Fruit fly (Drosophila melanogaster) whole organism, embryonic: Measurements from ENCODE around the gene RpL37A.

Experiments used
- Aef1 ChIP-seq: fragments of 200-800 bp; sonication (Bioruptor generic); IDR thresholded peaks from 3 replicates; pipeline ENCODE4 v1.3.6; 2022; ENCODE audit warnings: missing biosample characterization, missing genetic modification characterization
- C15 ChIP-seq: fragments of 200-800 bp; sonication (Bioruptor generic); IDR thresholded peaks from 3 replicates; pipeline ENCODE4 v1.3.6; 2022; ENCODE audit warnings: missing biosample characterization, missing genetic modification characterization
- CG10209 ChIP-seq: fragments of 200-800 bp; sonication (Bioruptor generic); optimal IDR thresholded peaks from 3 replicates; lab custom pipeline; 2017; ENCODE audit warnings: missing biosample characterization, mild to moderate bottlenecking, missing genetic modification characterization, missing genetic modification reagents
- CG10959 ChIP-seq: fragments of 200-800 bp; sonication (Bioruptor generic); IDR thresholded peaks from 2 replicates; pipeline ENCODE4 v1.3.6; 2022; ENCODE audit warnings: missing biosample characterization, missing genetic modification characterization
- CG11085 ChIP-seq: fragments of 200-800 bp; sonication (Bioruptor generic); IDR thresholded peaks from 2 replicates; pipeline ENCODE4 v1.3.6; 2022; ENCODE audit warnings: missing biosample characterization, missing genetic modification characterization
- CG11504 ChIP-seq: fragments of 200-800 bp; sonication (Bioruptor generic); optimal IDR thresholded peaks from 3 replicates; lab custom pipeline; 2019; ENCODE audit warnings: missing biosample characterization, mild to moderate bottlenecking, missing genetic modification characterization, moderate library complexity
- CG12219 ChIP-seq: fragments of 200-800 bp; sonication (Bioruptor generic); optimal IDR thresholded peaks from 3 replicates; lab custom pipeline; 2018; ENCODE audit warnings: missing biosample characterization, mild to moderate bottlenecking, missing genetic modification characterization
- CG1603 ChIP-seq: fragments of 200-800 bp; sonication (Bioruptor generic); optimal IDR thresholded peaks from 2 replicates; lab custom pipeline; 2019; ENCODE audit warnings: missing biosample characterization, mild to moderate bottlenecking, missing genetic modification characterization, moderate library complexity
- CG17912 ChIP-seq: fragments of 200-800 bp; sonication (Bioruptor generic); optimal IDR thresholded peaks from 2 replicates; lab custom pipeline; 2018; ENCODE audit warnings: missing biosample characterization, mild to moderate bottlenecking, missing genetic modification characterization
- CG18262 ChIP-seq: fragments of 200-800 bp; optimal IDR thresholded peaks from 3 replicates; lab custom pipeline; 2019; ENCODE audit warnings: missing biosample characterization, mild to moderate bottlenecking, missing genetic modification characterization, moderate library complexity
- CG18599 ChIP-seq: fragments of 200-800 bp; sonication (Bioruptor generic); optimal IDR thresholded peaks from 3 replicates; lab custom pipeline; 2017; ENCODE audit warnings: missing biosample characterization, missing genetic modification characterization, mild to moderate bottlenecking, moderate library complexity, missing genetic modification reagents
- CG2120 ChIP-seq: fragments of 200-800 bp; sonication (Bioruptor generic); optimal IDR thresholded peaks from 3 replicates; lab custom pipeline; 2016; ENCODE audit warnings: missing biosample characterization, missing genetic modification characterization
- CG2202 ChIP-seq: fragments of 200-800 bp; sonication (Bioruptor generic); optimal IDR thresholded peaks from 2 replicates; lab custom pipeline; 2018; ENCODE audit warnings: missing biosample characterization, mild to moderate bottlenecking, missing genetic modification characterization
- CG2678 ChIP-seq: fragments of 200-800 bp; sonication (Bioruptor generic); optimal IDR thresholded peaks from 3 replicates; lab custom pipeline; 2019; ENCODE audit warnings: missing biosample characterization, mild to moderate bottlenecking, missing genetic modification characterization, moderate library complexity
- CG30403 ChIP-seq: fragments of 200-800 bp; sonication (Bioruptor generic); optimal IDR thresholded peaks from 3 replicates; lab custom pipeline; 2016; ENCODE audit warnings: missing biosample characterization, missing genetic modification characterization
- CG3281 ChIP-seq: fragments of 200-800 bp; sonication (Bioruptor generic); optimal IDR thresholded peaks from 3 replicates; lab custom pipeline; 2017; ENCODE audit warnings: missing biosample characterization, mild to moderate bottlenecking, missing genetic modification characterization
- CG33213 ChIP-seq: fragments of 200-800 bp; sonication (Bioruptor generic); optimal IDR thresholded peaks from 3 replicates; lab custom pipeline; 2016; ENCODE audit warnings: missing biosample characterization, missing genetic modification characterization
- CG3726 ChIP-seq: fragments of 200-800 bp; sonication (Bioruptor generic); IDR thresholded peaks from 3 replicates; pipeline ENCODE4, ENCODE4 v1.3.6; 2022; ENCODE audit warnings: missing biosample characterization, missing genetic modification characterization
- CG4360 ChIP-seq: fragments of 200-800 bp; sonication (Bioruptor generic); IDR thresholded peaks from 2 replicates; pipeline ENCODE4 v1.3.6; 2022; ENCODE audit warnings: missing biosample characterization, missing genetic modification characterization
- CG6765 ChIP-seq: fragments of 200-800 bp; sonication (Bioruptor generic); optimal IDR thresholded peaks from 3 replicates; lab custom pipeline; 2017; ENCODE audit warnings: missing biosample characterization, mild to moderate bottlenecking, missing genetic modification characterization
- CG8281 ChIP-seq: fragments of 200-800 bp; sonication (Bioruptor generic); optimal IDR thresholded peaks from 2 replicates; lab custom pipeline; 2018; ENCODE audit warnings: missing biosample characterization, mild to moderate bottlenecking, missing genetic modification characterization, moderate library complexity
- CG8290 ChIP-seq, 3 experiments: fragments of 200-800 bp; sonication (Bioruptor generic); optimal IDR thresholded peaks; 2 replicates each; lab custom pipeline; 2016 to 2019; ENCODE audit warnings: missing biosample characterization in 3 of 3, missing genetic modification characterization in 3 of 3, mild to moderate bottlenecking in 2 of 3, moderate library complexity in 1 of 3
- CG9437 ChIP-seq: fragments of 200-800 bp; sonication (Bioruptor generic); optimal IDR thresholded peaks from 2 replicates; lab custom pipeline; 2018; ENCODE audit warnings: missing biosample characterization, mild to moderate bottlenecking, missing genetic modification characterization
- CG9609 ChIP-seq: fragments of 200-800 bp; sonication (Bioruptor generic); optimal IDR thresholded peaks from 3 replicates; lab custom pipeline; 2016; ENCODE audit warnings: missing biosample characterization, missing genetic modification characterization
- D ChIP-seq, 2 experiments: fragments of 200-800 bp in 1 of 2; fragments of >200 bp in 1 of 2; sonication (Bioruptor generic) in 1 of 2; optimal IDR thresholded peaks; 2 replicates in 1 of 2; 3 replicates in 1 of 2; lab custom pipeline; 2017; ENCODE audit warnings: mild to moderate bottlenecking in 1 of 2, missing biosample characterization in 1 of 2, missing genetic modification characterization in 1 of 2, missing genetic modification reagents in 1 of 2
- Deaf1 ChIP-seq: fragments of 200-800 bp; optimal IDR thresholded peaks from 3 replicates; lab custom pipeline; 2019; ENCODE audit warnings: missing biosample characterization, mild to moderate bottlenecking, missing genetic modification characterization, moderate library complexity
- Dfd ChIP-seq, 2 experiments: fragments of >200 bp; optimal IDR thresholded peaks; 2 replicates each; lab custom pipeline; 2017; ENCODE audit warnings: missing biosample characterization in 2 of 2, missing genetic modification characterization in 2 of 2
- Gsc ChIP-seq: fragments of 200-800 bp; sonication (Bioruptor generic); IDR thresholded peaks from 2 replicates; pipeline ENCODE4 v1.3.6; 2022; ENCODE audit warnings: missing biosample characterization, missing genetic modification characterization
- H2.0 ChIP-seq: fragments of 200-800 bp; sonication (Bioruptor generic); IDR thresholded peaks from 2 replicates; pipeline ENCODE4 v1.3.6; 2022; ENCODE audit warnings: missing biosample characterization, missing genetic modification characterization
- Hr51 ChIP-seq, 2 experiments: fragments of 200-800 bp; sonication (Bioruptor generic); optimal IDR thresholded peaks; 2 replicates in 1 of 2; 3 replicates in 1 of 2; lab custom pipeline; 2016 to 2018; ENCODE audit warnings: missing biosample characterization in 2 of 2, missing genetic modification characterization in 2 of 2, mild to moderate bottlenecking in 1 of 2, moderate library complexity in 1 of 2
- Hr78 ChIP-seq, 2 experiments: fragments of 200-800 bp in 1 of 2; fragments of >200 bp in 1 of 2; sonication (Bioruptor generic) in 1 of 2; optimal IDR thresholded peaks; 2 replicates each; lab custom pipeline; 2017 to 2019; ENCODE audit warnings: missing biosample characterization in 2 of 2, missing genetic modification characterization in 2 of 2, mild to moderate bottlenecking in 1 of 2, moderate library complexity in 1 of 2
- MESR4 ChIP-seq: fragments of 200-800 bp; sonication (Bioruptor generic); optimal IDR thresholded peaks from 2 replicates; lab custom pipeline; 2018; ENCODE audit warnings: missing biosample characterization, mild to moderate bottlenecking, missing genetic modification characterization, moderate library complexity
- Oli ChIP-seq: fragments of 200-800 bp; sonication (Bioruptor generic); optimal IDR thresholded peaks from 2 replicates; lab custom pipeline; 2018; ENCODE audit warnings: missing biosample characterization, mild to moderate bottlenecking, missing genetic modification characterization, moderate library complexity
- PHDP ChIP-seq: fragments of 200-800 bp; sonication (Bioruptor generic); optimal IDR thresholded peaks from 3 replicates; lab custom pipeline; 2018; ENCODE audit warnings: missing biosample characterization, mild to moderate bottlenecking, missing genetic modification characterization, moderate library complexity
- Xbp1 ChIP-seq: fragments of 200-800 bp; sonication (Bioruptor generic); optimal IDR thresholded peaks from 3 replicates; lab custom pipeline; 2016; ENCODE audit warnings: missing biosample characterization, mild to moderate bottlenecking, missing genetic modification characterization
- abd-A ChIP-seq: fragments of 200-800 bp; sonication (Bioruptor generic); optimal IDR thresholded peaks from 3 replicates; lab custom pipeline; 2019; ENCODE audit warnings: missing biosample characterization, mild to moderate bottlenecking, missing genetic modification characterization, moderate library complexity
- crp ChIP-seq, 2 experiments: fragments of 200-800 bp; sonication (Bioruptor generic); optimal IDR thresholded peaks; 2 replicates in 1 of 2; 3 replicates in 1 of 2; lab custom pipeline; 2017; ENCODE audit warnings: missing biosample characterization in 2 of 2, missing genetic modification characterization in 2 of 2, mild to moderate bottlenecking in 1 of 2, moderate library complexity in 1 of 2
- gem ChIP-seq: fragments of 200-800 bp; sonication (Bioruptor generic); optimal IDR thresholded peaks from 2 replicates; lab custom pipeline; 2019; ENCODE audit warnings: missing biosample characterization, mild to moderate bottlenecking, missing genetic modification characterization, moderate library complexity
- gsb ChIP-seq: fragments of 200-800 bp; sonication (Bioruptor generic); IDR thresholded peaks from 2 replicates; pipeline ENCODE4 v1.3.6; 2022; ENCODE audit warnings: missing biosample characterization, missing genetic modification characterization
- gsb-n ChIP-seq: fragments of 200-800 bp; sonication (Bioruptor generic); optimal IDR thresholded peaks from 3 replicates; lab custom pipeline; 2018; ENCODE audit warnings: missing biosample characterization, mild to moderate bottlenecking, missing genetic modification characterization
- jing ChIP-seq: fragments of 200-800 bp; sonication (Bioruptor generic); optimal IDR thresholded peaks from 2 replicates; lab custom pipeline; 2018; ENCODE audit warnings: missing biosample characterization, mild to moderate bottlenecking, missing genetic modification characterization
- nau ChIP-seq: fragments of 200-800 bp; sonication (Bioruptor generic); optimal IDR thresholded peaks from 3 replicates; lab custom pipeline; 2017; ENCODE audit warnings: missing biosample characterization, mild to moderate bottlenecking, missing genetic modification characterization, missing genetic modification reagents
- pfk ChIP-seq: fragments of 200-800 bp; sonication (Bioruptor generic); optimal IDR thresholded peaks from 2 replicates; lab custom pipeline; 2018; ENCODE audit warnings: missing biosample characterization, mild to moderate bottlenecking, missing genetic modification characterization, moderate library complexity
- ranshi ChIP-seq: fragments of 200-800 bp; sonication (Bioruptor generic); IDR thresholded peaks from 2 replicates; pipeline ENCODE4 v1.3.6; 2022; ENCODE audit warnings: missing biosample characterization, missing genetic modification characterization
- schlank ChIP-seq: fragments of 200-800 bp; sonication (Bioruptor generic); optimal IDR thresholded peaks from 2 replicates; lab custom pipeline; 2018; ENCODE audit warnings: missing biosample characterization, mild to moderate bottlenecking, missing genetic modification characterization
- sens ChIP-seq: fragments of 200-800 bp; sonication (Bioruptor generic); peaks from one replicate; lab custom pipeline; 2016; ENCODE audit warnings: missing biosample characterization, missing genetic modification characterization
- stwl ChIP-seq: fragments of 200-800 bp; sonication (Bioruptor generic); optimal IDR thresholded peaks from 3 replicates; lab custom pipeline; 2018; ENCODE audit warnings: missing biosample characterization, mild to moderate bottlenecking, missing genetic modification characterization, moderate library complexity
- wek ChIP-seq: fragments of 200-800 bp; sonication (Bioruptor generic); optimal IDR thresholded peaks from 3 replicates; lab custom pipeline; 2018; ENCODE audit warnings: missing biosample characterization, mild to moderate bottlenecking, missing genetic modification characterization, moderate library complexity

The RpL37A gene

DNA sequence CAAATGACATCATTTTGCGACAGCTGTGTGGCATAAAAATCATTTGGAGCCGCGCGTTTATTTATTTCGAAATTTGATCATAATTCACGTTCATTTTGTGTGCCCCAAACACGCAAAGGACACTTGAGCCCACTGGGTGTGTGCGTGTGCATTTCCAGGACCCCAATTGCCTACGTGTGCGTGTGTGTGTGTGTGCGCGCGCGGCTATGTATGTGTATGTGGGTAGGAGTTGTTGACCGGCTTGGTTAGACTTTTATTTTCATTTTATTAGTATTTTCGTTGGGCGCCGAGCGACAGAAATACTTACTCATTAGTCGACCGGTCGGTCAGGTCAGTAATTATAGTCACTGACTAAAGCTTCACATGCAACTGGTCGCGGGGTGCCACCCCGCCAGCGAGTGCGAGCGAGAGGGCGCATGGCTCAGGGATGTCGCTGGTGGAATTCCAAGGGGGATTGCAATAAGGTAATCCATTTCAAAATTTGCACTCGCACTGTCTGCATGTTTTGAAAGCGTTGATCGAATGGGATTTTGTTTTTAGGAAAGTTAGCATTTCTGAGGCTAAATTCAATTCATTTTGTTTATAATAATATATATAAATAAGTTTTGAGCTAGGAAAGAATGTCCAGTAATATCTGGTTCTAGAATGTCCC lies 27.1 kb upstream of the RpL37A start (continued):
- TF ChIP-seq CG8290 (GFP tag; optimal IDR thresholded peaks at IDR 0.05; lab: Kevin White, UChicago) (no peak), CG8290 (tag; optimal IDR thresholded peaks at IDR 0.05; lab: Kevin White, UChicago) (peak in 1 of 2 experiments; percentile 73), C15 (no peak), CG3281 (GFP tag; lab: Kevin White, UChicago) (peak; percentile 40), Oli (tag; lab: Kevin White, UChicago) (peak; percentile 53), CG33213 (GFP tag; lab: Kevin White, UChicago) (no peak), CG18262 (tag; lab: Kevin White, UChicago) (peak; percentile 39), CG11504 (peak; percentile 49), gsb-n (tag; lab: Kevin White, UChicago) (peak; percentile 20), nau (GFP tag; lab: Kevin White, UChicago) (no peak), Hr78 (GFP tag; optimal IDR thresholded peaks at IDR 0.05; lab: Kevin White, UChicago) (no peak), MESR4 (GFP tag; lab: Kevin White, UChicago) (no peak), CG12219 (GFP tag; lab: Kevin White, UChicago) (no peak), CG10209 (GFP tag; lab: Kevin White, UChicago) (peak; percentile 53), CG2678 (tag; lab: Kevin White, UChicago) (peak; percentile 55), CG17912 (no peak), D (optimal IDR thresholded peaks at IDR 0.05; lab: Kevin White, UChicago) (no peak), D (GFP tag; optimal IDR thresholded peaks at IDR 0.05; lab: Kevin White, UChicago) (peak; percentile 46), Aef1 (GFP tag; lab: Robert Waterston, UW) (peak; percentile 25; the same call in 1 of the 3 replicates), CG11085 (GFP tag; lab: Robert Waterston, UW) (no peak), sens (peak; percentile 47), CG1603 (peak; percentile 25), CG10959 (GFP tag; lab: Robert Waterston, UW) (no peak), CG2120 (GFP tag; lab: Kevin White, UChicago) (peak; percentile 53), pfk (GFP tag; lab: Kevin White, UChicago) (no peak), Gsc (GFP tag; lab: Robert Waterston, UW) (no peak), CG9609 (GFP tag; lab: Kevin White, UChicago) (no peak), CG9437 (no peak), Deaf1 (tag; lab: Kevin White, UChicago) (no peak), jing (GFP tag; lab: Kevin White, UChicago) (no peak), Hr51 (GFP tag; optimal IDR thresholded peaks at IDR 0.05; lab: Kevin White, UChicago) (peak in 1 of 2 experiments; percentile 45), H2.0 (GFP tag; lab: Robert Waterston, UW) (0 out of 2 replicates have a peak, but pooled peaks have one; percentile 23), abd-A (tag; lab: Kevin White, UChicago) (peak; percentile 50), stwl (tag; lab: Kevin White, UChicago) (no peak), gem (tag; lab: Kevin White, UChicago) (peak; percentile 69), ranshi (GFP tag; lab: Robert Waterston, UW) (peak; percentile 65), CG3726 (no peak), CG18599 (GFP tag; lab: Kevin White, UChicago) (peak; percentile 65), CG8281 (tag; lab: Kevin White, UChicago) (no peak), schlank (peak; percentile 6), Xbp1 (GFP tag; lab: Kevin White, UChicago) (peak; percentile 63), gsb (peak; percentile 50), CG4360 (GFP tag; lab: Robert Waterston, UW) (no peak), CG2202 (tag; lab: Kevin White, UChicago) (no peak), Dfd (GFP tag; optimal IDR thresholded peaks at IDR 0.05; lab: Kevin White, UChicago) (no peak), crp (GFP tag; optimal IDR thresholded peaks at IDR 0.05; lab: Kevin White, UChicago) (no peak), wek (GFP tag; lab: Kevin White, UChicago) (no peak), CG30403 (GFP tag; lab: Kevin White, UChicago) (peak; percentile 48), PHDP (tag; lab: Kevin White, UChicago) (peak; percentile 27), CG6765 (GFP tag; lab: Kevin White, UChicago) (no peak)
